Worm (Caenorhabditis elegans): ENCODE data around the gene ccdc-149.

Gene ccdc-149

ce11 chrX:11522058-11522757, 11.0 kb upstream of the ccdc-149 start, which contains the start of gene sdc-2 (continued):
- TF ChIP-seq nhr-42 (GFP tag; IDR thresholded peaks at IDR 0.05) = peak; percentile 85
- peak; percentile 80 for TF ChIP-seq hlh-30 (tag; optimal IDR thresholded peaks at IDR 0.05; ENCODE audit: insufficient read depth)
- no peak for TF ChIP-seq zfp-2 (tag; optimal IDR thresholded peaks at IDR 0.05)
- TF ChIP-seq ceh-32 (tag; optimal IDR thresholded peaks at IDR 0.05; ENCODE audit: poor library complexity) = no peak
- peak; percentile 50 for TF ChIP-seq jun-1 (tag; optimal IDR thresholded peaks at IDR 0.05)
- no peak for TF ChIP-seq nhr-48 (tag; optimal IDR thresholded peaks at IDR 0.05)
- TF ChIP-seq snpc-1.2 (GFP tag; IDR thresholded peaks at IDR 0.05) = no peak
- no peak for TF ChIP-seq lim-7 (GFP tag; IDR thresholded peaks at IDR 0.05)
- no peak for TF ChIP-seq R02D3.7 (tag; optimal IDR thresholded peaks at IDR 0.05)
- TF ChIP-seq aha-1 (tag) = peak; percentile 97
- TF ChIP-seq mep-1 (tag; optimal IDR thresholded peaks at IDR 0.05) = peak; percentile 97
- peak; percentile 50; the same call in 1 of the 2 replicates for TF ChIP-seq php-3 (GFP tag; IDR thresholded peaks at IDR 0.05)
- peak; percentile 75 for TF ChIP-seq nhr-11 (tag; optimal IDR thresholded peaks at IDR 0.05)
- TF ChIP-seq dve-1 (tag; optimal IDR thresholded peaks at IDR 0.05; ENCODE audit: insufficient read depth) = peak; percentile 94
- peak; percentile 53; the same call in 1 of the 2 replicates for TF ChIP-seq vab-7 (GFP tag; IDR thresholded peaks at IDR 0.05)
- peak in 1 of 2 experiments; percentile 82 for TF ChIP-seq daf-16 (GFP tag; optimal IDR thresholded peaks at IDR 0.05)
- TF ChIP-seq daf-16 (tag; optimal IDR thresholded peaks at IDR 0.05) = peak; percentile 87
- no peak for TF ChIP-seq ZK337.2 (GFP tag; IDR thresholded peaks at IDR 0.05)
- peak; percentile 26; the same call in 1 of the 2 replicates for TF ChIP-seq madf-9 (GFP tag; conservative IDR thresholded peaks at IDR 0.05)
- no peak for TF ChIP-seq tag-97 (GFP tag; IDR thresholded peaks at IDR 0.05)
- TF ChIP-seq spr-3 (GFP tag; optimal IDR thresholded peaks at IDR 0.05) = no peak
- no peak for TF ChIP-seq F49E8.2 (tag; optimal IDR thresholded peaks at IDR 0.05; ENCODE audit: borderline replicate concordance)
- TF ChIP-seq arid-1 (GFP tag; conservative IDR thresholded peaks at IDR 0.05) = peak; percentile 48; the same call in 1 of the 2 replicates
- no peak for TF ChIP-seq ama-1 (optimal IDR thresholded peaks at IDR 0.05)
- peak; percentile 39 for TF ChIP-seq dpl-1 (GFP tag; optimal IDR thresholded peaks at IDR 0.05)
- no peak for TF ChIP-seq Y5F2A.4 (GFP tag; optimal IDR thresholded peaks at IDR 0.05)
- no peak for TF ChIP-seq set-16 (GFP tag; IDR thresholded peaks at IDR 0.05)

ce11 chrX:11519016-11519509, 7.8 kb upstream of the ccdc-149 start, which contains the start of gene hpo-34:
hpo-34 (minus strand) TSS chrX:11519066.
- TF ChIP-seq ztf-7 (tag; optimal IDR thresholded peaks at IDR 0.05) = no peak
- TF ChIP-seq mdl-1 (tag; optimal IDR thresholded peaks at IDR 0.05) = peak in 1 of 2 experiments; percentile 56
- peak; percentile 88 for TF ChIP-seq dmd-6 (GFP tag; IDR thresholded peaks at IDR 0.05)
- TF ChIP-seq lin-1 (GFP tag; IDR thresholded peaks at IDR 0.05) = no peak
- TF ChIP-seq nhr-41 (GFP tag; IDR thresholded peaks at IDR 0.05) = 0 out of 2 replicates have a peak, but pooled peaks have one; percentile 20
- TF ChIP-seq mxl-3 (GFP tag; optimal IDR thresholded peaks at IDR 0.05) = no peak
- no peak for TF ChIP-seq F49E8.2 (tag; optimal IDR thresholded peaks at IDR 0.05; ENCODE audit: borderline replicate concordance)
- TF ChIP-seq hlh-11 (tag; optimal IDR thresholded peaks at IDR 0.05) = peak; percentile 85
- peak in 1 of 2 experiments; percentile 15 for TF ChIP-seq hif-1 (tag; optimal IDR thresholded peaks at IDR 0.05)
- no peak for TF ChIP-seq R02D3.7 (tag; optimal IDR thresholded peaks at IDR 0.05)
- TF ChIP-seq nhr-48 (tag; optimal IDR thresholded peaks at IDR 0.05) = peak; percentile 41
- TF ChIP-seq nhr-77 (tag; optimal IDR thresholded peaks at IDR 0.05) = peak; percentile 72
- peak; percentile 87 for TF ChIP-seq dve-1 (tag; optimal IDR thresholded peaks at IDR 0.05; ENCODE audit: insufficient read depth)
- peak; percentile 79 for TF ChIP-seq php-3 (GFP tag; IDR thresholded peaks at IDR 0.05)
- TF ChIP-seq hlh-30 (tag; optimal IDR thresholded peaks at IDR 0.05; ENCODE audit: insufficient read depth) = peak; percentile 47
- peak; percentile 59 for TF ChIP-seq mes-2 (tag; optimal IDR thresholded peaks at IDR 0.05; ENCODE audit: poor library complexity, severe bottlenecking)
- TF ChIP-seq F26F4.8 (GFP tag; conservative IDR thresholded peaks at IDR 0.05) = no peak
- TF ChIP-seq lsy-2 (tag; optimal IDR thresholded peaks at IDR 0.05) = peak in 1 of 2 experiments; percentile 39
- peak; percentile 91 for TF ChIP-seq nhr-28 (tag; optimal IDR thresholded peaks at IDR 0.05)
- peak; percentile 77 for TF ChIP-seq nhr-102 (tag; optimal IDR thresholded peaks at IDR 0.05)
- TF ChIP-seq T20F7.1 (GFP tag; optimal IDR thresholded peaks at IDR 0.05) = peak; percentile 41
- peak; percentile 91 for TF ChIP-seq pqm-1 (tag; optimal IDR thresholded peaks at IDR 0.05)
- TF ChIP-seq lin-29 (GFP tag; IDR thresholded peaks at IDR 0.05) = no peak
- no peak for TF ChIP-seq daf-16 (GFP tag; optimal IDR thresholded peaks at IDR 0.05)
- TF ChIP-seq daf-16 (tag; optimal IDR thresholded peaks at IDR 0.05) = peak; percentile 87

Data from whole organism, L4 larva.